Worm (Caenorhabditis elegans): ENCODE measurements around the gene nhr-8.

- TF ChIP-seq elt-2 (tag; optimal IDR thresholded peaks at IDR 0.05) (no peak), ceh-45 (GFP tag; IDR thresholded peaks at IDR 0.05) (no peak), ceh-22 (tag; optimal IDR thresholded peaks at IDR 0.05) (no peak), tbx-2 (tag; optimal IDR thresholded peaks at IDR 0.05) (no peak), unc-86 (tag; optimal IDR thresholded peaks at IDR 0.05) (no peak), fkh-6 (tag; optimal IDR thresholded peaks at IDR 0.05) (no peak), ama-1 (optimal IDR thresholded peaks at IDR 0.05) (no peak), F13H6.1 (tag; optimal IDR thresholded peaks at IDR 0.05) (no peak), pros-1 (tag; optimal IDR thresholded peaks at IDR 0.05) (no peak), pax-1 (tag; optimal IDR thresholded peaks at IDR 0.05) (no peak), hlh-30 (tag; optimal IDR thresholded peaks at IDR 0.05; ENCODE audit: insufficient read depth) (no peak), madf-2 (tag; optimal IDR thresholded peaks at IDR 0.05) (no peak), ztf-16 (tag; optimal IDR thresholded peaks at IDR 0.05) (no peak)
Observed at ce11 chrIV:7747838-7748237, 37.1 kb downstream of the nhr-8 start, which contains the start of gene klo-1.

All from whole organism, late embryonic.